Worm (Caenorhabditis elegans) whole organism, L4 larva: ENCODE measurements around the gene sas-7.

Experiments used
- R02D3.7 ChIP-seq: fragments of 150-350 bp; sonication (generic microtip); optimal IDR thresholded peaks from 3 replicates; lab custom pipeline; 2014; ENCODE audit warnings: missing biosample characterization, missing genetic modification characterization
- Y5F2A.4 ChIP-seq: fragments of 200-800 bp; sonication (Bioruptor generic); optimal IDR thresholded peaks from 2 replicates; lab custom pipeline; 2018; ENCODE audit warnings: mild to moderate bottlenecking, missing genetic modification characterization, missing compliant biosample characterization
- Y75B8A.6 ChIP-seq: fragments of 200-800 bp; sonication (Bioruptor generic); IDR thresholded peaks from 2 replicates; pipeline ENCODE4 v1.3.6; 2022; ENCODE audit warnings: missing genetic modification reagents, missing genetic modification characterization, missing compliant biosample characterization
- aha-1 ChIP-seq: fragments of 150-350 bp; peaks from one replicate; lab custom pipeline; 2014; ENCODE audit warnings: missing biosample characterization, missing genetic modification characterization
- aly-2 ChIP-seq: sonication (generic microtip); optimal IDR thresholded peaks from 2 replicates; lab custom pipeline; 2018; ENCODE audit warnings: missing biosample characterization, missing genetic modification characterization
- arid-1 ChIP-seq: fragments of 200-800 bp; sonication (Bioruptor generic); conservative IDR thresholded peaks from 2 replicates; pipeline ENCODE4 v1.3.6; 2022; ENCODE audit warnings: missing genetic modification reagents, missing genetic modification characterization, missing compliant biosample characterization
- attf-4 ChIP-seq: sonication (generic microtip); optimal IDR thresholded peaks from 3 replicates; lab custom pipeline; 2017; ENCODE audit warnings: missing biosample characterization, missing genetic modification characterization
- ceh-20 ChIP-seq: fragments of 200-800 bp; sonication (Bioruptor generic); IDR thresholded peaks from 2 replicates; pipeline ENCODE4 v1.3.6; 2022; ENCODE audit warnings: missing genetic modification reagents, missing genetic modification characterization, missing compliant biosample characterization
- ceh-62 ChIP-seq: sonication (generic microtip); optimal IDR thresholded peaks from 2 replicates; lab custom pipeline; 2017; ENCODE audit warnings: missing biosample characterization, missing genetic modification characterization
- daf-19 ChIP-seq: fragments of 200-800 bp; sonication (Bioruptor generic); conservative IDR thresholded peaks from 2 replicates; pipeline ENCODE4 v1.3.6; 2022; ENCODE audit warnings: missing genetic modification characterization, missing compliant biosample characterization
- daf-8 ChIP-seq: fragments of 200-800 bp; sonication (Bioruptor generic); IDR thresholded peaks from 2 replicates; pipeline ENCODE4 v1.3.6; 2022; ENCODE audit warnings: missing genetic modification characterization, missing compliant biosample characterization
- dmd-6 ChIP-seq: fragments of 200-800 bp; sonication (Bioruptor generic); IDR thresholded peaks from 2 replicates; pipeline ENCODE4 v1.3.6; 2022; ENCODE audit warnings: missing genetic modification reagents, missing genetic modification characterization, missing compliant biosample characterization
- dmd-9 ChIP-seq: fragments of 200-800 bp; sonication (Bioruptor generic); IDR thresholded peaks from 2 replicates; pipeline ENCODE4 v1.3.6; 2022; ENCODE audit warnings: missing genetic modification reagents, missing genetic modification characterization, missing compliant biosample characterization
- duxl-1 ChIP-seq: sonication (generic microtip); optimal IDR thresholded peaks from 2 replicates; lab custom pipeline; 2016; ENCODE audit warnings: mild to moderate bottlenecking, missing genetic modification characterization, moderate library complexity, missing compliant biosample characterization; ENCODE audit not compliant: poor library complexity
- egl-43 ChIP-seq: fragments of 200-800 bp; sonication (Bioruptor generic); IDR thresholded peaks from 2 replicates; pipeline ENCODE4 v1.3.6; 2022; ENCODE audit warnings: missing genetic modification reagents, missing genetic modification characterization, missing compliant biosample characterization
- fkh-10 ChIP-seq: fragments of 150-350 bp; optimal IDR thresholded peaks from 2 replicates; lab custom pipeline; 2014; ENCODE audit warnings: missing biosample characterization, missing genetic modification reagents, missing genetic modification characterization
- hlh-30 ChIP-seq: sonication (generic microtip); optimal IDR thresholded peaks from 2 replicates; lab custom pipeline; 2017; ENCODE audit warnings: antibody characterized with exemption, mild to moderate bottlenecking, missing genetic modification characterization, missing compliant biosample characterization; ENCODE audit not compliant: insufficient read depth
- lim-7 ChIP-seq: fragments of 200-800 bp; sonication (Bioruptor generic); IDR thresholded peaks from 2 replicates; pipeline ENCODE4 v1.3.6; 2022; ENCODE audit warnings: missing genetic modification characterization, missing compliant biosample characterization
- lin-29 ChIP-seq: fragments of 200-800 bp; sonication (Bioruptor generic); IDR thresholded peaks from 2 replicates; pipeline ENCODE4 v1.3.6; 2022; ENCODE audit warnings: missing genetic modification reagents, missing genetic modification characterization, missing compliant biosample characterization
- lin-38 ChIP-seq: fragments of 200-800 bp; sonication (Bioruptor generic); IDR thresholded peaks from 2 replicates; pipeline ENCODE4 v1.3.6; 2022; ENCODE audit warnings: missing genetic modification reagents, missing genetic modification characterization, missing compliant biosample characterization
- lir-3 ChIP-seq: sonication (generic microtip); optimal IDR thresholded peaks from 2 replicates; lab custom pipeline; 2016; ENCODE audit warnings: mild to moderate bottlenecking, missing genetic modification characterization, missing compliant biosample characterization
- mdl-1 ChIP-seq, 2 experiments: fragments of 150-350 bp in 1 of 2; sonication (generic microtip) in 1 of 2; optimal IDR thresholded peaks; 2 replicates each; lab custom pipeline; 2014 to 2017; ENCODE audit warnings: missing biosample characterization in 2 of 2, missing genetic modification characterization in 2 of 2
- mxl-2 ChIP-seq: fragments of 200-800 bp; sonication (Bioruptor generic); conservative IDR thresholded peaks from 2 replicates; pipeline ENCODE4 v1.3.6; 2022; ENCODE audit warnings: missing genetic modification reagents, missing genetic modification characterization, missing compliant biosample characterization
- mxl-3 ChIP-seq: fragments of 200-800 bp; sonication (Bioruptor generic); optimal IDR thresholded peaks from 2 replicates; lab custom pipeline; 2018; ENCODE audit warnings: mild to moderate bottlenecking, missing genetic modification characterization, missing compliant biosample characterization
- nhr-10 ChIP-seq: fragments of 150-350 bp; optimal IDR thresholded peaks from 2 replicates; lab custom pipeline; 2014; ENCODE audit warnings: missing biosample characterization, missing genetic modification characterization
- nhr-237 ChIP-seq: sonication (generic microtip); optimal IDR thresholded peaks from 2 replicates; lab custom pipeline; 2017; ENCODE audit warnings: missing biosample characterization, missing genetic modification characterization
- nhr-25 ChIP-seq: sonication (generic microtip); optimal IDR thresholded peaks from 2 replicates; lab custom pipeline; 2017; ENCODE audit warnings: missing genetic modification characterization, mild to moderate bottlenecking, missing compliant biosample characterization, antibody characterized with exemption, moderate library complexity, borderline replicate concordance; ENCODE audit not compliant: insufficient read depth
- nhr-41 ChIP-seq: fragments of 200-800 bp; sonication (Bioruptor generic); IDR thresholded peaks from 2 replicates; pipeline ENCODE4 v1.3.6; 2022; ENCODE audit warnings: missing genetic modification reagents, missing genetic modification characterization, missing compliant biosample characterization
- nhr-6 ChIP-seq: fragments of 150-350 bp; optimal IDR thresholded peaks from 2 replicates; lab custom pipeline; 2014; ENCODE audit warnings: missing biosample characterization, missing genetic modification characterization
- nhr-77 ChIP-seq: fragments of 150-350 bp; optimal IDR thresholded peaks from 2 replicates; lab custom pipeline; 2014; ENCODE audit warnings: missing biosample characterization, missing genetic modification characterization
- php-3 ChIP-seq: fragments of 200-800 bp; sonication (Bioruptor generic); IDR thresholded peaks from 2 replicates; pipeline ENCODE4 v1.3.6; 2022; ENCODE audit warnings: missing genetic modification reagents, missing genetic modification characterization, missing compliant biosample characterization
- snpc-4 ChIP-seq: fragments of 150-350 bp; optimal IDR thresholded peaks from 2 replicates; lab custom pipeline; 2014; ENCODE audit warnings: missing biosample characterization, missing genetic modification characterization
- tag-97 ChIP-seq: fragments of 200-800 bp; sonication (Bioruptor generic); IDR thresholded peaks from 2 replicates; pipeline ENCODE4 v1.3.6; 2022; ENCODE audit warnings: missing genetic modification characterization, missing compliant biosample characterization
- unc-130 ChIP-seq: sonication (generic microtip); optimal IDR thresholded peaks from 2 replicates; lab custom pipeline; 2016; ENCODE audit warnings: missing genetic modification reagents, missing genetic modification characterization, missing compliant biosample characterization
- unc-39 ChIP-seq: sonication (generic microtip); optimal IDR thresholded peaks from 2 replicates; lab custom pipeline; 2017; ENCODE audit warnings: missing biosample characterization, missing genetic modification characterization
- unc-62 ChIP-seq, 3 experiments: fragments of 150-350 bp in 1 of 3; sonication (generic microtip); optimal IDR thresholded peaks in 2 of 3; peaks in 1 of 3; 1 replicate in 1 of 3; 2 replicates in 2 of 3; lab custom pipeline; 2014 to 2017; ENCODE audit warnings: missing biosample characterization in 3 of 3, missing genetic modification characterization in 3 of 3, missing genetic modification reagents in 3 of 3, missing genotype in 1 of 3
- vab-7 ChIP-seq: fragments of 200-800 bp; sonication (Bioruptor generic); IDR thresholded peaks from 2 replicates; pipeline ENCODE4 v1.3.6; 2022; ENCODE audit warnings: missing genetic modification reagents, missing genetic modification characterization, missing compliant biosample characterization
- zag-1 ChIP-seq: fragments of 150-350 bp; optimal IDR thresholded peaks from 2 replicates; lab custom pipeline; 2014; ENCODE audit warnings: missing biosample characterization, missing genetic modification characterization
- zip-2 ChIP-seq: fragments of 150-350 bp; optimal IDR thresholded peaks from 2 replicates; lab custom pipeline; 2014; ENCODE audit warnings: missing biosample characterization, missing genetic modification characterization
- ztf-11 ChIP-seq: fragments of 150-350 bp; optimal IDR thresholded peaks from 2 replicates; lab custom pipeline; 2014; ENCODE audit warnings: missing biosample characterization, missing genetic modification characterization

Gene sas-7

DNA sequence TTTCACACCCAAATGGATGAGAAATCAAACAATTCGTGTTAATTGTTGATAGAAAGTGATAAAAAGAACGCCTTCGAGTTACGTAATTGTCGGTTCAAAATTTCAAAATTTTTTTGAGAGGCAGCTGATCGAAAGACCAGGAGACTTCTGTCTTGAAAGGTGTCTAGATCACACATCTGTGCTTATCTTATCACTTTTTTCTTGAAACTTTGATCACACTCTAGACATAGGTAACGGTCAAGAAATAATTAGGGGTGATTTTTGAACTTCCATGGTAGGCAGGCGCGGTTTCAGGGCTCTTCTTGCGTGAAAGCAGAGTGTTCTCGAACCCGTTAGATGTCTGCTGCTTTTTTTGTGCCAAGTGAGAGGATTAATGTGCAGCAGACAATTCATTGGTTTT is 27.5 kb upstream of the sas-7 start:
- TF ChIP-seq dmd-6 (GFP tag; lab: Robert Waterston, UW) (peak; percentile 35), lim-7 (GFP tag; lab: Robert Waterston, UW) (0 out of 2 replicates have a peak, but pooled peaks have one; percentile 42), nhr-6 (tag; lab: Kevin White, UChicago) (no peak), hlh-30 (peak; percentile 25)

ce11 chrIII:10293946-10294345 is 26.9 kb upstream of the sas-7 start:
- TF ChIP-seq fkh-10, result no peak
- no peak for TF ChIP-seq aha-1
- TF ChIP-seq unc-62 (GFP tag; optimal IDR thresholded peaks at IDR 0.05 in 1 of 2; lab: Kevin White, UChicago), result peak in 1 of 2 experiments; percentile 94
- no peak for TF ChIP-seq unc-62 (tag; optimal IDR thresholded peaks at IDR 0.05; lab: Kevin White, UChicago)
- TF ChIP-seq Y75B8A.6, result no peak
- no peak for TF ChIP-seq mxl-2 (GFP tag; lab: Robert Waterston, UW)

ce11 chrIII:10294837-10295236 is 26.0 kb upstream of the sas-7 start, which contains the start of gene vglu-2:
Gene vglu-2, plus strand, starts transcription at chrIII:10295137.
- TF ChIP-seq duxl-1 (tag; lab: Kevin White, UChicago) (no peak), nhr-6 (tag; lab: Kevin White, UChicago) (no peak), egl-43 (no peak), vab-7 (GFP tag; lab: Robert Waterston, UW) (no peak), ztf-11 (tag; lab: Kevin White, UChicago) (no peak), Y5F2A.4 (GFP tag; lab: Kevin White, UChicago) (no peak), nhr-77 (tag; lab: Kevin White, UChicago) (no peak), daf-19 (GFP tag; lab: Robert Waterston, UW) (no peak), R02D3.7 (tag; lab: Kevin White, UChicago) (no peak), tag-97 (GFP tag; lab: Robert Waterston, UW) (no peak), daf-8 (no peak), ceh-20 (no peak)
- TF ChIP-seq, all 104 proteins: peak for 0

DNA sequence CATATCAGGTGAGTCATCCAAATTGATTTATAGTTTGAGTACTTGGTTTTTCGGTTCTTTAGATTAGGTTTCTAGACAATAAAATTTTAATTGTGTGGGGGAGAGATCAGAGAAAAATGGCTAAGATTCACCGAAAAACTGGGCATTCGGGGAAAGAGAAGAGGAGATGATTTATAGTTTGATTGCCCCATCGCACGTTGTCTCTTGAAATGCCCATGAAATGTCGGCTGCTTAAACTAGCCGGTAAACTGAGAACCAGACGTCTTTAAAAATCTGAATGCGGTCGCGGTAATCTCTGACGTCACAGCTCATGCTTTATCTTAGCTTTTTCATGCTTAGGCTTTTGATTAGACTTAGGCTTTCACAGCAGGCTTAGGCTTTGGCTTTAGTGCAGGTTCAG is 23.9 kb upstream of the sas-7 start:
- TF ChIP-seq unc-130, result no peak
- TF ChIP-seq unc-62 (GFP tag; optimal IDR thresholded peaks at IDR 0.05 in 1 of 2; lab: Kevin White, UChicago), result peak in 1 of 2 experiments; percentile 72
- TF ChIP-seq unc-62 (tag; optimal IDR thresholded peaks at IDR 0.05; lab: Kevin White, UChicago), result no peak
- TF ChIP-seq mxl-3 (GFP tag; lab: Kevin White, UChicago), result no peak
- no peak for TF ChIP-seq lin-38 (GFP tag; lab: Robert Waterston, UW)
- TF ChIP-seq nhr-10 (tag; lab: Kevin White, UChicago), result no peak
- TF ChIP-seq ztf-11 (tag; lab: Kevin White, UChicago), result no peak
- TF ChIP-seq nhr-237 (tag; lab: Kevin White, UChicago), result no peak
- TF ChIP-seq zag-1 (tag; lab: Kevin White, UChicago), result no peak
- TF ChIP-seq aha-1, result no peak
- TF ChIP-seq zip-2 (tag; lab: Kevin White, UChicago), result no peak
- no peak for TF ChIP-seq dmd-9 (GFP tag; lab: Robert Waterston, UW)
- TF ChIP-seq duxl-1 (tag; lab: Kevin White, UChicago), result no peak
- TF ChIP-seq arid-1 (GFP tag; lab: Robert Waterston, UW), result no peak
- no peak for TF ChIP-seq aly-2
- TF ChIP-seq unc-39 (tag; lab: Kevin White, UChicago), result no peak
- no peak for TF ChIP-seq snpc-4 (tag; lab: Kevin White, UChicago)
- no peak for TF ChIP-seq nhr-25 (tag; lab: Kevin White, UChicago)
- TF ChIP-seq ceh-20, result 0 out of 2 replicates have a peak, but pooled peaks have one; percentile 12
- peak; percentile 23; the same call in 1 of the 2 replicates for TF ChIP-seq php-3 (GFP tag; lab: Robert Waterston, UW)
- no peak for TF ChIP-seq attf-4 (tag; lab: Kevin White, UChicago)
- no peak for TF ChIP-seq lir-3 (tag; lab: Kevin White, UChicago)
- no peak for TF ChIP-seq nhr-6 (tag; lab: Kevin White, UChicago)
- TF ChIP-seq nhr-41 (GFP tag; lab: Robert Waterston, UW), result no peak
- no peak for TF ChIP-seq lin-29
- no peak for TF ChIP-seq mdl-1 (tag; optimal IDR thresholded peaks at IDR 0.05; lab: Kevin White, UChicago)
- no peak for TF ChIP-seq ceh-62
